Worm (Caenorhabditis elegans) whole organism, L2 larva: ENCODE data around the gene emb-30.

Source experiments
- C34F6.9 ChIP-seq: fragments of 150-350 bp; optimal IDR thresholded peaks from 2 replicates; lab custom pipeline; 2014; ENCODE audit warnings: missing biosample characterization, missing genetic modification characterization
- F13H6.1 ChIP-seq: sonication (generic microtip); optimal IDR thresholded peaks from 2 replicates; lab custom pipeline; 2016; ENCODE audit warnings: missing genetic modification characterization, missing compliant biosample characterization
- R02D3.7 ChIP-seq: fragments of 150-350 bp; optimal IDR thresholded peaks from 2 replicates; lab custom pipeline; 2014; ENCODE audit warnings: missing biosample characterization, missing genetic modification characterization
- Y55F3AM.14 ChIP-seq: fragments of 200-800 bp; sonication (Bioruptor generic); optimal IDR thresholded peaks from 2 replicates; lab custom pipeline; 2018; ENCODE audit warnings: mild to moderate bottlenecking, missing genetic modification characterization, missing compliant biosample characterization
- ZK546.5 ChIP-seq: sonication (generic microtip); optimal IDR thresholded peaks from 2 replicates; lab custom pipeline; 2017; ENCODE audit warnings: missing biosample characterization, missing genetic modification characterization
- alr-1 ChIP-seq: fragments of 150-350 bp; optimal IDR thresholded peaks from 2 replicates; lab custom pipeline; 2014; ENCODE audit warnings: missing biosample characterization, missing genetic modification characterization
- ama-1 ChIP-seq: fragments of 150-350 bp; optimal IDR thresholded peaks from 2 replicates; lab custom pipeline; 2018; ENCODE audit warnings: inconsistent platforms
- blmp-1 ChIP-seq: sonication (generic microtip); optimal IDR thresholded peaks from 2 replicates; lab custom pipeline; 2017; ENCODE audit warnings: missing genetic modification characterization, mild to moderate bottlenecking, missing compliant biosample characterization, antibody characterized with exemption, moderate library complexity; ENCODE audit not compliant: insufficient read depth
- ceh-16 ChIP-seq: fragments of 150-350 bp; optimal IDR thresholded peaks from 2 replicates; lab custom pipeline; 2014; ENCODE audit warnings: missing biosample characterization, missing genetic modification characterization
- ceh-82 ChIP-seq: fragments of 150-350 bp; optimal IDR thresholded peaks from 2 replicates; lab custom pipeline; 2014; ENCODE audit warnings: missing biosample characterization, missing genetic modification characterization
- crh-2 ChIP-seq: sonication (generic microtip); optimal IDR thresholded peaks from 2 replicates; lab custom pipeline; 2017; ENCODE audit warnings: missing biosample characterization, missing genetic modification characterization
- dmd-4 ChIP-seq: sonication (generic microtip); optimal IDR thresholded peaks from 2 replicates; lab custom pipeline; 2017; ENCODE audit warnings: missing biosample characterization, missing genetic modification characterization
- egl-27 ChIP-seq: sonication (generic microtip); optimal IDR thresholded peaks from 3 replicates; lab custom pipeline; 2017; ENCODE audit warnings: missing biosample characterization, missing genetic modification reagents, missing genetic modification characterization
- elt-1 ChIP-seq: fragments of 150-350 bp; optimal IDR thresholded peaks from 2 replicates; lab custom pipeline; 2014; ENCODE audit warnings: missing biosample characterization, missing genetic modification characterization
- elt-3 ChIP-seq: sonication (generic microtip); optimal IDR thresholded peaks from 2 replicates; lab custom pipeline; 2017; ENCODE audit warnings: missing biosample characterization, missing genetic modification characterization
- fos-1 ChIP-seq: fragments of 150-350 bp; optimal IDR thresholded peaks from 2 replicates; lab custom pipeline; 2014; ENCODE audit warnings: missing biosample characterization, missing genetic modification characterization
- gmeb-1 ChIP-seq: fragments of 150-350 bp; optimal IDR thresholded peaks from 2 replicates; lab custom pipeline; 2014; ENCODE audit warnings: missing biosample characterization, missing genetic modification characterization
- lin-11 ChIP-seq: fragments of 150-350 bp; sonication (generic microtip); optimal IDR thresholded peaks from 2 replicates; lab custom pipeline; 2014; ENCODE audit warnings: missing biosample characterization, missing genetic modification characterization, inconsistent platforms, mixed read lengths
- lin-13 ChIP-seq: fragments of 150-350 bp; optimal IDR thresholded peaks from 2 replicates; lab custom pipeline; 2014; ENCODE audit warnings: missing biosample characterization, missing genetic modification reagents, missing genetic modification characterization
- lin-39 ChIP-seq: fragments of 150-350 bp; optimal IDR thresholded peaks from 2 replicates; lab custom pipeline; 2014; ENCODE audit warnings: missing biosample characterization, missing genetic modification reagents, missing genetic modification characterization
- lsy-2 ChIP-seq, 2 experiments: fragments of 150-350 bp in 1 of 2; sonication (generic microtip) in 1 of 2; optimal IDR thresholded peaks; 2 replicates each; lab custom pipeline; 2014 to 2017; ENCODE audit warnings: missing biosample characterization in 2 of 2, missing genetic modification characterization in 2 of 2
- mab-5 ChIP-seq: fragments of 150-350 bp; optimal IDR thresholded peaks from 2 replicates; lab custom pipeline; 2014; ENCODE audit warnings: missing biosample characterization, missing genetic modification characterization
- mbf-1 ChIP-seq: sonication (generic microtip); optimal IDR thresholded peaks from 2 replicates; lab custom pipeline; 2017; ENCODE audit warnings: missing biosample characterization, missing genetic modification characterization
- mdl-1 ChIP-seq, 2 experiments: fragments of 150-350 bp in 1 of 2; sonication (generic microtip) in 1 of 2; optimal IDR thresholded peaks; 2 replicates each; lab custom pipeline; 2017; ENCODE audit warnings: missing biosample characterization in 2 of 2, missing genetic modification characterization in 2 of 2
- nhr-10 ChIP-seq: sonication (generic microtip); optimal IDR thresholded peaks from 2 replicates; lab custom pipeline; 2017; ENCODE audit warnings: missing biosample characterization, missing genetic modification characterization
- nhr-11 ChIP-seq: fragments of 150-350 bp; optimal IDR thresholded peaks from 2 replicates; lab custom pipeline; 2014; ENCODE audit warnings: missing biosample characterization, missing genetic modification characterization
- nhr-12 ChIP-seq: fragments of 150-350 bp; optimal IDR thresholded peaks from 2 replicates; lab custom pipeline; 2014; ENCODE audit warnings: missing biosample characterization, missing genetic modification characterization
- nhr-129 ChIP-seq: fragments of 150-350 bp; optimal IDR thresholded peaks from 2 replicates; lab custom pipeline; 2014; ENCODE audit warnings: missing biosample characterization, missing genetic modification characterization
- nhr-21 ChIP-seq: fragments of 150-350 bp; optimal IDR thresholded peaks from 2 replicates; lab custom pipeline; 2014; ENCODE audit warnings: missing biosample characterization, missing genetic modification characterization
- nhr-23 ChIP-seq: fragments of 150-350 bp; optimal IDR thresholded peaks from 2 replicates; lab custom pipeline; 2014; ENCODE audit warnings: missing biosample characterization, missing genetic modification reagents, missing genetic modification characterization
- nhr-237 ChIP-seq: fragments of 150-350 bp; optimal IDR thresholded peaks from 2 replicates; lab custom pipeline; 2014; ENCODE audit warnings: missing biosample characterization, missing genetic modification characterization
- nhr-25 ChIP-seq: fragments of 150-350 bp; sonication (generic microtip); optimal IDR thresholded peaks from 3 replicates; lab custom pipeline; 2014; ENCODE audit warnings: missing biosample characterization, missing genetic modification characterization
- nhr-6 ChIP-seq: fragments of 150-350 bp; optimal IDR thresholded peaks from 2 replicates; lab custom pipeline; 2014; ENCODE audit warnings: missing biosample characterization, missing genetic modification characterization
- nhr-77 ChIP-seq: fragments of 150-350 bp; optimal IDR thresholded peaks from 2 replicates; lab custom pipeline; 2014; ENCODE audit warnings: missing biosample characterization, missing genetic modification characterization
- peb-1 ChIP-seq: fragments of 150-350 bp; optimal IDR thresholded peaks from 2 replicates; lab custom pipeline; 2014; ENCODE audit warnings: missing biosample characterization, missing genetic modification characterization
- skn-1 ChIP-seq: sonication (generic microtip); optimal IDR thresholded peaks from 2 replicates; lab custom pipeline; 2017; ENCODE audit warnings: missing biosample characterization, missing genetic modification characterization
- sma-9 ChIP-seq, 2 experiments: fragments of 150-350 bp in 1 of 2; sonication (generic microtip) in 1 of 2; optimal IDR thresholded peaks; 2 replicates each; lab custom pipeline; 2014 to 2016; ENCODE audit warnings: missing genetic modification characterization in 2 of 2, mild to moderate bottlenecking in 1 of 2, missing biosample characterization in 1 of 2, missing compliant biosample characterization in 1 of 2, missing genetic modification reagents in 1 of 2, moderate library complexity in 1 of 2
- snpc-4 ChIP-seq: fragments of 150-350 bp; optimal IDR thresholded peaks from 2 replicates; lab custom pipeline; 2014; ENCODE audit warnings: missing biosample characterization, missing genetic modification characterization
- unc-39 ChIP-seq: fragments of 150-350 bp; optimal IDR thresholded peaks from 2 replicates; lab custom pipeline; 2014; ENCODE audit warnings: missing biosample characterization, missing genetic modification characterization
- unc-55 ChIP-seq: fragments of 150-350 bp; sonication (generic microtip); optimal IDR thresholded peaks from 3 replicates; lab custom pipeline; 2014; ENCODE audit warnings: missing biosample characterization, missing genetic modification reagents, missing genetic modification characterization
- unc-62 ChIP-seq: fragments of 150-350 bp; optimal IDR thresholded peaks from 2 replicates; lab custom pipeline; 2014; ENCODE audit warnings: missing biosample characterization, missing genetic modification reagents, missing genetic modification characterization
- zag-1 ChIP-seq: fragments of 150-350 bp; optimal IDR thresholded peaks from 2 replicates; lab custom pipeline; 2014; ENCODE audit warnings: missing biosample characterization, missing genetic modification characterization
- ztf-1 ChIP-seq: fragments of 200-800 bp; sonication (Bioruptor generic); conservative IDR thresholded peaks from 2 replicates; pipeline ENCODE4 v1.3.6; 2022; ENCODE audit warnings: missing genetic modification characterization, missing compliant biosample characterization
- ztf-4 ChIP-seq: fragments of 150-350 bp; optimal IDR thresholded peaks from 2 replicates; lab custom pipeline; 2014; ENCODE audit warnings: missing biosample characterization, missing genetic modification characterization

Gene emb-30

DNA sequence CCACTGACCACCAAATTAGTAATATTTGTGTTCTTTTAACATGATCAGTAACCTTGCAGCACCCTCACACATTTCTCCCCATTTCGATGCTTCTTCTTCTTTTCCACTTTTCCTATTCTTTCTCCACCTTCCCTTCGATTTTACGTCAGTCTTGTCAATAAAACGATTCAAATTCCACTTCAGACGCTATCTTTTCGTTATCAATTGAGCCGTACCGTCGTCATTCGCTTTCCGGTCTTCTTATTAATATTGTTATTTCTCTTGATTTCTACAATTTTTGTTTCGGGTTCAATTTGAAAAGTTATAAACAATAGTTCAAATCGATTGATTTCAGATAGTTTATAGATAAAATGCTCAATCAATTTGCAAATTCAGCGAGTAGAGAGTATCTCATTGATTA is 46.2 kb upstream of the emb-30 start:
- TF ChIP-seq nhr-129 (tag; lab: Kevin White, UChicago) (no peak), lin-13 (no peak), ZK546.5 (tag; lab: Kevin White, UChicago) (no peak), nhr-77 (tag; lab: Kevin White, UChicago) (no peak), lin-39 (no peak), nhr-21 (tag; lab: Kevin White, UChicago) (no peak), dmd-4 (no peak), R02D3.7 (no peak), zag-1 (tag; lab: Kevin White, UChicago) (no peak), ama-1 (no peak), lin-11 (no peak), elt-1 (tag; lab: Kevin White, UChicago) (no peak), fos-1 (tag; lab: Kevin White, UChicago) (peak; percentile 78), skn-1 (tag; lab: Kevin White, UChicago) (no peak), mab-5 (tag; lab: Kevin White, UChicago) (no peak), Y55F3AM.14 (GFP tag; lab: Kevin White, UChicago) (no peak), gmeb-1 (peak; percentile 2), mbf-1 (tag; lab: Kevin White, UChicago) (no peak), crh-2 (tag; lab: Kevin White, UChicago) (peak; percentile 12), nhr-11 (tag; lab: Kevin White, UChicago) (no peak), nhr-12 (no peak)

DNA sequence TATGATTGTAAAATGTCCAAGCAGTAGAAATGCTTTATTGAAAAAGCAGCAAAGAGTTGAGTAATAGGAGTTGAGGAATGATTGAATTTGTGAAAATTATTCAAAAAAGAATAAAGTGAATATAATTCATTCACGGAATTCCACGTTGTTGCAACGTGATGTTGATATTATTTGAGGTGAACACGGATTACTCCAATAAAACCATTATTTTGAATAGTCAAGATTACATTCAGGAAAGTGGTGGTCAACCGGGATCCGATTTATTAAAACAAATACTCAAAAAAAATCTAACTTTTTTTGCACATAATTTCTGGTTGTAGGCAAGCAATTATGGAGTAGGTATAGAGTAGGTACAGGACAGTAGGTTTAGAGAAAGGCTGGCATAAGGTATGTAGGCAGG is 44.1 kb upstream of the emb-30 start, which contains the start of gene bre-3:
Gene bre-3, minus strand, starts transcription at position 101 of the 400 bp plus-strand sequence.
- no peak for TF ChIP-seq ceh-16 (tag; lab: Kevin White, UChicago)
- no peak for TF ChIP-seq snpc-4 (tag; lab: Kevin White, UChicago)
- TF ChIP-seq sma-9 (GFP tag; optimal IDR thresholded peaks at IDR 0.05; lab: Kevin White, UChicago) = no peak
- no peak for TF ChIP-seq sma-9 (tag; optimal IDR thresholded peaks at IDR 0.05; lab: Kevin White, UChicago)
- TF ChIP-seq nhr-77 (tag; lab: Kevin White, UChicago) = no peak
- TF ChIP-seq alr-1 (tag; lab: Kevin White, UChicago) = no peak
- no peak for TF ChIP-seq R02D3.7
- TF ChIP-seq unc-39 (tag; lab: Kevin White, UChicago) = no peak
- no peak for TF ChIP-seq unc-62 (GFP tag; lab: Kevin White, UChicago)
- no peak for TF ChIP-seq nhr-6 (tag; lab: Kevin White, UChicago)
- TF ChIP-seq lsy-2 (tag; optimal IDR thresholded peaks at IDR 0.05; lab: Kevin White, UChicago) = no peak
- no peak for TF ChIP-seq elt-1 (tag; lab: Kevin White, UChicago)
- no peak for TF ChIP-seq blmp-1 (tag; lab: Kevin White, UChicago)
- TF ChIP-seq dmd-4 = no peak
- no peak for TF ChIP-seq peb-1 (tag; lab: Kevin White, UChicago)
- no peak for TF ChIP-seq egl-27 (tag; lab: Kevin White, UChicago)
- TF ChIP-seq nhr-25 (tag; lab: Kevin White, UChicago) = no peak
- TF ChIP-seq nhr-23 (tag; lab: Kevin White, UChicago) = no peak
- no peak for TF ChIP-seq ceh-82 (tag; lab: Kevin White, UChicago)
- TF ChIP-seq gmeb-1 = no peak

DNA sequence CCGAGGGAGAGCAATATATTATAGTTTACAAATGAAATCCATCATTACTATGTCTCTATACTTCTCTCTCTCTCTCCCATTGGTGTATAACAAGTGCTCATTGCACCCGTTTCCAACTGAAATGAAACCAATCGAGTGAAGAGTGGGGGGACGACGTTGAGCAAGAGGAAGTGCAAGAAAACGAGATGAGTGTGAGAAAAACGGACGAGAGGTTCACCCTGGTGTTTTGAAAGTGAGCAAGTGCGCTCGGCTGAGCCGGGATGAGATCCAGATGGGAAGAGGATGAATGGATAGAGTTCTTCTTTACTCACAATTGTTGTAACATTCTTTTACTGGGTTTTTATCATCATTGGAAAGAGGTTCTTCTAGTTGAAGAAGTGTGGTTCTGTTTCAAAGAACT is 42.5 kb upstream of the emb-30 start:
- TF ChIP-seq F13H6.1 (tag; lab: Kevin White, UChicago) (peak; percentile 7), elt-3 (tag; lab: Kevin White, UChicago) (no peak), lin-13 (no peak), nhr-237 (tag; lab: Kevin White, UChicago) (no peak), lsy-2 (tag; optimal IDR thresholded peaks at IDR 0.05; lab: Kevin White, UChicago) (peak in 1 of 2 experiments; percentile 56), nhr-129 (tag; lab: Kevin White, UChicago) (peak; percentile 63), ztf-4 (tag; lab: Kevin White, UChicago) (no peak), nhr-25 (tag; lab: Kevin White, UChicago) (no peak), lin-39 (no peak), ceh-16 (tag; lab: Kevin White, UChicago) (no peak), nhr-23 (tag; lab: Kevin White, UChicago) (no peak), R02D3.7 (no peak), egl-27 (tag; lab: Kevin White, UChicago) (no peak), mbf-1 (tag; lab: Kevin White, UChicago) (no peak), Y55F3AM.14 (GFP tag; lab: Kevin White, UChicago) (no peak), sma-9 (GFP tag; optimal IDR thresholded peaks at IDR 0.05; lab: Kevin White, UChicago) (peak; percentile 3), sma-9 (tag; optimal IDR thresholded peaks at IDR 0.05; lab: Kevin White, UChicago) (no peak), alr-1 (tag; lab: Kevin White, UChicago) (no peak), nhr-10 (tag; lab: Kevin White, UChicago) (no peak), zag-1 (tag; lab: Kevin White, UChicago) (peak; percentile 16), mab-5 (tag; lab: Kevin White, UChicago) (no peak), snpc-4 (tag; lab: Kevin White, UChicago) (no peak), C34F6.9 (tag; lab: Kevin White, UChicago) (peak; percentile 46), unc-55 (GFP tag; lab: Kevin White, UChicago) (peak; percentile 61), fos-1 (tag; lab: Kevin White, UChicago) (no peak), dmd-4 (no peak), mdl-1 (tag; optimal IDR thresholded peaks at IDR 0.05; lab: Kevin White, UChicago) (no peak), ceh-82 (tag; lab: Kevin White, UChicago) (no peak), ztf-1 (GFP tag; lab: Robert Waterston, UW) (no peak), peb-1 (tag; lab: Kevin White, UChicago) (no peak), lin-11 (peak; percentile 27)
